Fruit fly (Drosophila melanogaster): ENCODE results near the gene Pfdn5.

Pfdn5 gene

DNA sequence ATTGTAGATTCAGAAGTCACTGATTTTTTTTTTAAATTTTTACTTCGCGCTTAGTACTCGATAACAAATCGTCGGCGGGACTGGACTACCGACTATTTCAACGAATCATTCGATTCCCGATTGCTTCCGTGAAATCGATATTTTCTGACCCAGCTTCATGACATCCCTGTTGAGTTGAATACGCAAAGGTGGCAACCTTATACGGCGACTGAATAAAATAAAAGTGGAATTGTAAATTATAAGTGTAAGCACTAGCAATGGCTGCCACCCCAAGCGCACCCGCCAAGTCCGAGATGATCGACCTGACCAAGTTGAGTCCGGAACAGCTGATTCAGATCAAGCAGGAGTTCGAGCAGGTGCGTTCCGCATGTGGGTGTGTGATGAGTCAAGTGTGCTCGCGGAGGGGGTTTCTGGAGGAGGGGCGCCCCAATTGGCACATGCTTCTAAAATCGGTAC lies at the start of gene Pfdn5 (continued):
- TF ChIP-seq jing (GFP tag; optimal IDR thresholded peaks at IDR 0.05) (no peak), repo (GFP tag; optimal IDR thresholded peaks at IDR 0.05) (no peak), Ssrp (tag; optimal IDR thresholded peaks at IDR 0.05) (no peak), zf30C (GFP tag; optimal IDR thresholded peaks at IDR 0.05) (no peak), CG9876 (GFP tag; optimal IDR thresholded peaks at IDR 0.05) (no peak), CG8290 (GFP tag; optimal IDR thresholded peaks at IDR 0.05) (no peak), CG8290 (tag; optimal IDR thresholded peaks at IDR 0.05) (no peak), sna (GFP tag; IDR thresholded peaks at IDR 0.05; ENCODE audit: partially characterized antibody) (peak; percentile 81), lov (optimal IDR thresholded peaks at IDR 0.05) (no peak), lov (GFP tag; IDR thresholded peaks at IDR 0.05) (no peak), Pdp1 (GFP tag; optimal IDR thresholded peaks at IDR 0.05) (no peak), CG33557 (GFP tag; optimal IDR thresholded peaks at IDR 0.05) (no peak), gcm (GFP tag; optimal IDR thresholded peaks at IDR 0.05) (no peak), dm (GFP tag; optimal IDR thresholded peaks at IDR 0.05) (peak; percentile 73), CG9609 (GFP tag; optimal IDR thresholded peaks at IDR 0.05) (no peak), CG13287 (GFP tag; IDR thresholded peaks at IDR 0.05; ENCODE audit: partially characterized antibody) (peak; percentile 87), Elba2 (GFP tag; optimal IDR thresholded peaks at IDR 0.05) (peak; percentile 32), Optix (GFP tag; IDR thresholded peaks at IDR 0.05) (no peak), CG2712 (tag; optimal IDR thresholded peaks at IDR 0.05) (no peak), CG11504 (tag; optimal IDR thresholded peaks at IDR 0.05) (no peak), dysf (GFP tag; IDR thresholded peaks at IDR 0.05) (no peak), unc-4 (GFP tag; IDR thresholded peaks at IDR 0.05; ENCODE audit: partially characterized antibody) (peak; percentile 78), hb (GFP tag; IDR thresholded peaks at IDR 0.05; ENCODE audit: partially characterized antibody) (peak; percentile 86), E2f2 (GFP tag; IDR thresholded peaks at IDR 0.05) (peak; percentile 96)

DNA sequence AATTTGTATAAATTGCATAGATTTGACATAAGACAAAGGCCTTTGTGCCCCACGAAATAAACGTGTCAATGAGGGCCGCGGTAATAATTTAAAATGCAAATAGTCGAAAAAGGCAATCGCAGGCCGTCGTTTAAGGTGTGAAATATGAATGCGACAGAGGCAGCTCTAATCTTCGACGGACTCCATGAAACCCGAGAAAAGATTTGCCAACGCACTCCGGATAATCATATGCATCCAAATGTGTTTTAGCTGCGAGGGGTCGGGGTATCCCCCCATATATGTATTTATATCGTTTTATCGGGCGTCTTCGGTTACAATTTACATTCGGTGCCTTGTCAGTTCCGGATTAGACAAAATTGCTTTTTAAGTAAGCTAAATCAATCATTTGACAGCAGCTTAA lies 48.5 kb upstream of the Pfdn5 start:
- TF ChIP-seq CG2678 (tag; optimal IDR thresholded peaks at IDR 0.05) (no peak), NfI (GFP tag; optimal IDR thresholded peaks at IDR 0.05) (no peak), Eip74EF (GFP tag; optimal IDR thresholded peaks at IDR 0.05) (peak in 1 of 2 experiments; percentile 12), abd-A (tag; optimal IDR thresholded peaks at IDR 0.05) (peak; percentile 60), sima (GFP tag; optimal IDR thresholded peaks at IDR 0.05) (no peak), danr (GFP tag; IDR thresholded peaks at IDR 0.05) (no peak), vvl (GFP tag; IDR thresholded peaks at IDR 0.05) (peak; percentile 66; the same call in 1 of the 2 replicates), hkb (optimal IDR thresholded peaks at IDR 0.05) (no peak), hkb (GFP tag; IDR thresholded peaks at IDR 0.05) (no peak), oc (tag; optimal IDR thresholded peaks at IDR 0.05) (peak; percentile 58), tup (GFP tag; optimal IDR thresholded peaks at IDR 0.05) (no peak), lola (GFP tag; optimal IDR thresholded peaks at IDR 0.05) (no peak), en (GFP tag; optimal IDR thresholded peaks at IDR 0.05) (no peak), wdn (GFP tag; IDR thresholded peaks at IDR 0.05) (no peak), cwo (GFP tag; optimal IDR thresholded peaks at IDR 0.05) (no peak), sqz (GFP tag; optimal IDR thresholded peaks at IDR 0.05) (no peak), croc (GFP tag; conservative IDR thresholded peaks at IDR 0.05) (no peak), PHDP (tag; optimal IDR thresholded peaks at IDR 0.05) (no peak), nerfin-2 (GFP tag; IDR thresholded peaks at IDR 0.05; ENCODE audit: partially characterized antibody) (no peak), slp2 (GFP tag; optimal IDR thresholded peaks at IDR 0.05) (no peak), Dip2 (GFP tag; IDR thresholded peaks at IDR 0.05) (no peak), Sox102F (GFP tag; optimal IDR thresholded peaks at IDR 0.05) (no peak), phol (tag; optimal IDR thresholded peaks at IDR 0.05) (no peak), pros (GFP tag; optimal IDR thresholded peaks at IDR 0.05) (peak; percentile 20), knrl (GFP tag; IDR thresholded peaks at IDR 0.05; ENCODE audit: partially characterized antibody) (no peak)

All from whole organism, embryonic.